Fruit fly (Drosophila melanogaster) whole organism, embryonic: ENCODE measurements around the gene CG45079.
A peak's percentile ranks its signal among the peaks of the same experiment; 100 is the strongest.

Experiments
- B-H1 ChIP-seq: fragments of 200-800 bp; sonication (Bioruptor generic); IDR thresholded peaks from 3 replicates; pipeline ENCODE4 v1.3.6; 2022; ENCODE audit warnings: missing biosample characterization, missing genetic modification characterization
- C15 ChIP-seq: fragments of 200-800 bp; sonication (Bioruptor generic); IDR thresholded peaks from 3 replicates; pipeline ENCODE4 v1.3.6; 2022; ENCODE audit warnings: missing biosample characterization, missing genetic modification characterization
- CG10209 ChIP-seq: fragments of 200-800 bp; sonication (Bioruptor generic); optimal IDR thresholded peaks from 3 replicates; lab custom pipeline; 2017; ENCODE audit warnings: missing biosample characterization, mild to moderate bottlenecking, missing genetic modification characterization, missing genetic modification reagents
- CG10654 ChIP-seq: fragments of 200-800 bp; sonication (Bioruptor generic); optimal IDR thresholded peaks from 2 replicates; lab custom pipeline; 2016; ENCODE audit warnings: missing biosample characterization, missing genetic modification characterization
- CG11398 ChIP-seq: fragments of 200-800 bp; sonication (Bioruptor generic); optimal IDR thresholded peaks from 2 replicates; lab custom pipeline; 2016; ENCODE audit warnings: missing biosample characterization, missing genetic modification characterization
- CG11695 ChIP-seq: fragments of 200-800 bp; sonication (Bioruptor generic); IDR thresholded peaks from 3 replicates; pipeline ENCODE4 v1.3.6; 2022; ENCODE audit warnings: missing biosample characterization, missing genetic modification characterization
- CG12299 ChIP-seq: fragments of 200-800 bp; sonication (Bioruptor generic); optimal IDR thresholded peaks from 2 replicates; lab custom pipeline; 2018; ENCODE audit warnings: missing biosample characterization, mild to moderate bottlenecking, missing genetic modification characterization
- CG15073 ChIP-seq: fragments of 200-800 bp; sonication (Bioruptor generic); optimal IDR thresholded peaks from 2 replicates; lab custom pipeline; 2016; ENCODE audit warnings: missing biosample characterization, missing genetic modification characterization
- CG1647 ChIP-seq: fragments of 200-800 bp; sonication (Bioruptor generic); optimal IDR thresholded peaks from 3 replicates; lab custom pipeline; 2016; ENCODE audit warnings: missing biosample characterization, missing genetic modification characterization
- CG16815 ChIP-seq: fragments of 200-800 bp; sonication (Bioruptor generic); optimal IDR thresholded peaks from 3 replicates; lab custom pipeline; 2017; ENCODE audit warnings: missing biosample characterization, mild to moderate bottlenecking, missing genetic modification characterization
- CG17385 ChIP-seq: fragments of 200-800 bp; sonication (Bioruptor generic); optimal IDR thresholded peaks from 3 replicates; lab custom pipeline; 2018; ENCODE audit warnings: missing biosample characterization, mild to moderate bottlenecking, missing genetic modification characterization
- CG31388 ChIP-seq: fragments of 200-800 bp; sonication (Bioruptor generic); optimal IDR thresholded peaks from 2 replicates; lab custom pipeline; 2016; ENCODE audit warnings: missing biosample characterization, missing genetic modification characterization
- CG3281 ChIP-seq: fragments of 200-800 bp; sonication (Bioruptor generic); optimal IDR thresholded peaks from 3 replicates; lab custom pipeline; 2017; ENCODE audit warnings: missing biosample characterization, mild to moderate bottlenecking, missing genetic modification characterization
- CG3407 ChIP-seq: fragments of 200-800 bp; sonication (Bioruptor generic); optimal IDR thresholded peaks from 2 replicates; lab custom pipeline; 2018; ENCODE audit warnings: missing biosample characterization, mild to moderate bottlenecking, missing genetic modification characterization
- CG4404 ChIP-seq: fragments of 200-800 bp; sonication (Bioruptor generic); IDR thresholded peaks from 2 replicates; pipeline ENCODE4 v1.3.6; 2022; ENCODE audit warnings: missing biosample characterization, missing genetic modification characterization
- CG5953 ChIP-seq: fragments of 200-800 bp; sonication (Bioruptor generic); IDR thresholded peaks from 2 replicates; pipeline ENCODE4 v1.3.6; 2022; ENCODE audit warnings: missing biosample characterization, missing genetic modification characterization
- CG6791 ChIP-seq: fragments of 200-800 bp; sonication (Bioruptor generic); IDR thresholded peaks from 3 replicates; pipeline ENCODE4 v1.3.6; 2022; ENCODE audit warnings: missing biosample characterization, missing genetic modification characterization; ENCODE audit not compliant: partially characterized antibody
- CG7786 ChIP-seq: fragments of 200-800 bp; sonication (Bioruptor generic); optimal IDR thresholded peaks from 2 replicates; lab custom pipeline; 2016; ENCODE audit warnings: missing biosample characterization, missing genetic modification characterization
- CG8359 ChIP-seq: fragments of 200-800 bp; sonication (Bioruptor generic); optimal IDR thresholded peaks from 2 replicates; lab custom pipeline; 2017; ENCODE audit warnings: missing biosample characterization, mild to moderate bottlenecking, missing genetic modification characterization, borderline replicate concordance
- CG9215 ChIP-seq: fragments of 200-800 bp; sonication (Bioruptor generic); IDR thresholded peaks from 2 replicates; pipeline ENCODE4 v1.3.6; 2022; ENCODE audit warnings: missing biosample characterization, missing genetic modification characterization
- Camta ChIP-seq: fragments of 200-800 bp; sonication (Bioruptor generic); optimal IDR thresholded peaks from 2 replicates; lab custom pipeline; 2016; ENCODE audit warnings: missing biosample characterization, missing genetic modification characterization
- Dbx ChIP-seq: fragments of 200-800 bp; sonication (Bioruptor generic); IDR thresholded peaks from 3 replicates; pipeline ENCODE4 v1.3.6; 2022; ENCODE audit warnings: missing biosample characterization, missing genetic modification characterization
- Dp ChIP-seq: fragments of 200-800 bp; sonication (Bioruptor generic); optimal IDR thresholded peaks from 2 replicates; lab custom pipeline; 2018; ENCODE audit warnings: missing biosample characterization, mild to moderate bottlenecking, missing genetic modification characterization, moderate library complexity
- Drgx ChIP-seq: fragments of 200-800 bp; sonication (Bioruptor generic); IDR thresholded peaks from 2 replicates; pipeline ENCODE4 v1.3.6; 2022; ENCODE audit warnings: missing biosample characterization, missing genetic modification characterization
- Ets65A ChIP-seq: fragments of 200-800 bp; sonication (Bioruptor generic); peaks from one replicate; lab custom pipeline; 2016; ENCODE audit warnings: missing biosample characterization, missing genetic modification characterization
- Gsc ChIP-seq: fragments of 200-800 bp; sonication (Bioruptor generic); IDR thresholded peaks from 2 replicates; pipeline ENCODE4 v1.3.6; 2022; ENCODE audit warnings: missing biosample characterization, missing genetic modification characterization
- Jarid2 ChIP-seq: fragments of 200-800 bp; sonication (Bioruptor generic); optimal IDR thresholded peaks from 3 replicates; lab custom pipeline; 2017; ENCODE audit warnings: mild to moderate bottlenecking, missing biosample characterization, missing genetic modification reagents, missing genetic modification characterization
- Oaz ChIP-seq: fragments of 200-800 bp; sonication (Bioruptor generic); IDR thresholded peaks from 2 replicates; pipeline ENCODE4 v1.3.6; 2022; ENCODE audit warnings: missing biosample characterization, missing genetic modification characterization
- Spps ChIP-seq: fragments of 200-800 bp; sonication (Bioruptor generic); optimal IDR thresholded peaks from 2 replicates; lab custom pipeline; 2018; ENCODE audit warnings: missing biosample characterization, mild to moderate bottlenecking, missing genetic modification characterization
- Usf ChIP-seq: fragments of 200-800 bp; sonication (Bioruptor generic); optimal IDR thresholded peaks from 2 replicates; lab custom pipeline; 2017; ENCODE audit warnings: missing genotype, missing biosample characterization, missing genetic modification characterization
- abd-A ChIP-seq: fragments of 200-800 bp; sonication (Bioruptor generic); optimal IDR thresholded peaks from 3 replicates; lab custom pipeline; 2019; ENCODE audit warnings: missing biosample characterization, mild to moderate bottlenecking, missing genetic modification characterization, moderate library complexity
- ato ChIP-seq: fragments of 200-800 bp; sonication (Bioruptor generic); IDR thresholded peaks from 2 replicates; pipeline ENCODE4 v1.3.6; 2022; ENCODE audit warnings: missing biosample characterization, missing genetic modification characterization; ENCODE audit not compliant: partially characterized antibody
- az2 ChIP-seq: fragments of 200-800 bp; sonication (Bioruptor generic); optimal IDR thresholded peaks from 3 replicates; lab custom pipeline; 2016; ENCODE audit warnings: missing biosample characterization, missing genetic modification characterization
- dati ChIP-seq: fragments of 200-800 bp; sonication (Bioruptor generic); IDR thresholded peaks from 2 replicates; pipeline ENCODE4 v1.3.6; 2022; ENCODE audit warnings: missing biosample characterization, missing genetic modification characterization
- dpn ChIP-seq, 2 experiments: fragments of 200-800 bp; sonication (Bioruptor generic); optimal IDR thresholded peaks; 3 replicates each; lab custom pipeline; 2016; ENCODE audit warnings: missing biosample characterization in 2 of 2, missing genetic modification characterization in 2 of 2
- fru ChIP-seq: fragments of >200 bp; optimal IDR thresholded peaks from 2 replicates; lab custom pipeline; 2017
- hb ChIP-seq: fragments of 200-800 bp; sonication (Bioruptor generic); IDR thresholded peaks from 3 replicates; pipeline ENCODE4 v1.3.6; 2022; ENCODE audit warnings: missing biosample characterization, missing genetic modification characterization; ENCODE audit not compliant: partially characterized antibody
- her ChIP-seq: fragments of 200-800 bp; sonication (Bioruptor generic); optimal IDR thresholded peaks from 2 replicates; lab custom pipeline; 2016; ENCODE audit warnings: missing biosample characterization, missing genetic modification characterization
- kni ChIP-seq: fragments of 200-800 bp; sonication (Bioruptor generic); optimal IDR thresholded peaks from 3 replicates; lab custom pipeline; 2017; ENCODE audit warnings: mild to moderate bottlenecking, missing biosample characterization, missing genetic modification reagents, missing genetic modification characterization
- org-1 ChIP-seq: fragments of 200-800 bp; sonication (Bioruptor generic); optimal IDR thresholded peaks from 2 replicates; lab custom pipeline; 2017; ENCODE audit warnings: missing biosample characterization, missing genetic modification characterization
- pan ChIP-seq, 4 experiments: fragments of >200 bp in 3 of 4; fragments of 200-800 bp in 1 of 4; sonication (Bioruptor generic) in 1 of 4; optimal IDR thresholded peaks in 3 of 4; IDR thresholded peaks in 1 of 4; 2 replicates each; pipeline versions ENCODE4 v1.3.6 to Lab custom; 2017 to 2022; ENCODE audit warnings: missing biosample characterization in 2 of 4, missing genetic modification characterization in 2 of 4, mixed read lengths in 1 of 4
- pfk ChIP-seq: fragments of 200-800 bp; sonication (Bioruptor generic); optimal IDR thresholded peaks from 2 replicates; lab custom pipeline; 2018; ENCODE audit warnings: missing biosample characterization, mild to moderate bottlenecking, missing genetic modification characterization, moderate library complexity
- rib ChIP-seq: fragments of 200-800 bp; sonication (Bioruptor generic); IDR thresholded peaks from 2 replicates; pipeline ENCODE4 v1.3.6; 2022; ENCODE audit warnings: missing biosample characterization, missing genetic modification characterization
- so ChIP-seq: fragments of 200-800 bp; sonication (Bioruptor generic); IDR thresholded peaks from 3 replicates; pipeline ENCODE4 v1.3.6; 2022; ENCODE audit warnings: missing biosample characterization, missing genetic modification characterization
- stwl ChIP-seq: fragments of 200-800 bp; sonication (Bioruptor generic); optimal IDR thresholded peaks from 3 replicates; lab custom pipeline; 2018; ENCODE audit warnings: missing biosample characterization, mild to moderate bottlenecking, missing genetic modification characterization, moderate library complexity
- sug ChIP-seq: fragments of 200-800 bp; optimal IDR thresholded peaks from 2 replicates; lab custom pipeline; 2019; ENCODE audit warnings: missing biosample characterization, mild to moderate bottlenecking, missing genetic modification characterization, moderate library complexity
- tx ChIP-seq: fragments of 200-800 bp; sonication (Bioruptor generic); optimal IDR thresholded peaks from 2 replicates; lab custom pipeline; 2016; ENCODE audit warnings: missing biosample characterization, missing genetic modification characterization
- vfl ChIP-seq: fragments of 200-800 bp; sonication (Bioruptor generic); optimal IDR thresholded peaks from 2 replicates; lab custom pipeline; 2016; ENCODE audit warnings: missing biosample characterization, missing genetic modification characterization
- vnd ChIP-seq: fragments of 200-800 bp; sonication (Bioruptor generic); IDR thresholded peaks from 3 replicates; pipeline ENCODE4 v1.3.6; 2022; ENCODE audit warnings: missing biosample characterization, missing genetic modification characterization; ENCODE audit not compliant: partially characterized antibody
- vvl ChIP-seq: fragments of 200-800 bp; sonication (Bioruptor generic); IDR thresholded peaks from 2 replicates; pipeline ENCODE4 v1.3.6; 2022; ENCODE audit warnings: missing biosample characterization, missing genetic modification characterization

Gene CG45079

DNA sequence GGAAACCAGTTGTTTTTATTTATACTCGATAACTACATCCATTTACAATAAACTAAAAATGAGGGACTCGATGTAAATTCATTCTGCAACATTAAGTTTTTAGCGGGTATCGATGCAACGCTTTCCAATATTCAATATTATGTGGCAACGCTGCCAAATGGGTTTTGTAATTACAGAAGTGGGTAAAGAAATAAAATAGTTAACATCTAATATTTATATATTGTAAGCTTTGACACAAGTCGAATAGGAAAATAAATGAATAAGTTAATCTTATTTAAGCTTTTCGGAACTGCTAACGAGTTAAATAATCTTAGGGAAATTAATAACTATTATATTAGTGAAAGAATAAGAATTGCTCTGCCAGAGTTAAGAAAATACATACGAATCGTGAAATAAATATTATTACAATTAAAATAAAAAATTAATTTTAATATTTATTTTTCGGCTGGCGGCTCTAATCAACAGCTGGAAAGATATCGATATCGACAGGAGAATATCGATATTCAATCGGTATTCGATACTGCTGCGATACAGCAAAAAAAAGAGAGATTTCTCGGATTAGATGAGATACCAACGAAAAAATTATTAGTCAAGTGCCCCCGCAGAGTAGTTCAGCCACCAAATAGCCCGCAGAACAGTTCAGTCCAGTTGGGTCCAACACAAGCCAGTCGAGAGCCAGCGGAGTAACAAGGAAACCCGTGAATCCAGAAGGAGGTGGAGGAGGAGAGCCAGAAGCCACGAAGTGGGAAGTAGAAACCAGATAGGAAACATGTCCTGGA lies 39.1 kb upstream of the CG45079 start, which contains the start of gene GckIII (continued):
- TF ChIP-seq CG3281 (GFP tag; lab: Kevin White, UChicago) (no peak), CG11695 (GFP tag; lab: Robert Waterston, UW) (no peak), dati (GFP tag; lab: Robert Waterston, UW) (no peak), CG12299 (tag; lab: Kevin White, UChicago) (no peak), vnd (peak; percentile 66), tx (no peak), CG15073 (GFP tag; lab: Kevin White, UChicago) (no peak), CG16815 (GFP tag; lab: Kevin White, UChicago) (no peak), kni (GFP tag; lab: Kevin White, UChicago) (no peak), so (GFP tag; lab: Robert Waterston, UW) (no peak), vvl (GFP tag; lab: Robert Waterston, UW) (no peak), pfk (GFP tag; lab: Kevin White, UChicago) (no peak), Gsc (GFP tag; lab: Robert Waterston, UW) (no peak), CG4404 (no peak), hb (GFP tag; lab: Robert Waterston, UW) (peak; percentile 79), Camta (GFP tag; lab: Kevin White, UChicago) (no peak), Dp (GFP tag; lab: Kevin White, UChicago) (peak; percentile 51), CG31388 (GFP tag; lab: Kevin White, UChicago) (no peak), Spps (tag; lab: Kevin White, UChicago) (no peak), C15 (no peak), rib (GFP tag; lab: Robert Waterston, UW) (no peak), her (GFP tag; lab: Kevin White, UChicago) (no peak), CG9215 (no peak), dpn (GFP tag; optimal IDR thresholded peaks at IDR 0.05; lab: Kevin White, UChicago) (no peak), CG5953 (GFP tag; lab: Robert Waterston, UW) (no peak), B-H1 (GFP tag; lab: Robert Waterston, UW) (no peak), Dbx (no peak), CG17385 (GFP tag; lab: Kevin White, UChicago) (no peak), CG11398 (GFP tag; lab: Kevin White, UChicago) (no peak), Oaz (GFP tag; lab: Robert Waterston, UW) (no peak), Drgx (GFP tag; lab: Robert Waterston, UW) (no peak), Jarid2 (no peak), CG10654 (GFP tag; lab: Kevin White, UChicago) (no peak), CG10209 (GFP tag; lab: Kevin White, UChicago) (no peak), CG3407 (no peak), pan (optimal IDR thresholded peaks at IDR 0.05; lab: Kevin White, UChicago) (no peak), pan (GFP tag; optimal IDR thresholded peaks at IDR 0.05 in 1 of 2, IDR thresholded peaks at IDR 0.05 in 1 of 2) (no peak), CG1647 (no peak), CG6791 (peak; percentile 87), fru (lab: Kevin White, UChicago) (no peak), vfl (GFP tag; lab: Kevin White, UChicago) (no peak), az2 (GFP tag; lab: Kevin White, UChicago) (no peak), Usf (no peak), ato (GFP tag; lab: Robert Waterston, UW) (peak; percentile 37), abd-A (tag; lab: Kevin White, UChicago) (no peak), Ets65A (no peak), stwl (tag; lab: Kevin White, UChicago) (peak; percentile 59), CG7786 (no peak), sug (tag; lab: Kevin White, UChicago) (no peak), org-1 (GFP tag; lab: Kevin White, UChicago) (no peak), CG8359 (GFP tag; lab: Kevin White, UChicago) (no peak)
